Fruit fly (Drosophila melanogaster) whole organism, pupa: ENCODE data around the gene beag.

ENCODE experiments used
- CG12605 ChIP-seq: fragments of 200-800 bp; sonication (Bioruptor generic); IDR thresholded peaks from 2 replicates; pipeline ENCODE4 v1.3.6; 2022; ENCODE audit warnings: missing biosample characterization, missing genetic modification characterization
- Pif1A ChIP-seq: fragments of 200-800 bp; sonication (Bioruptor generic); optimal IDR thresholded peaks from 3 replicates; lab custom pipeline; 2016; ENCODE audit warnings: missing biosample characterization, missing genetic modification characterization
- gl ChIP-seq: fragments of 200-800 bp; sonication (Bioruptor generic); optimal IDR thresholded peaks from 2 replicates; lab custom pipeline; 2018; ENCODE audit warnings: missing biosample characterization, mild to moderate bottlenecking, missing genetic modification characterization

DNA sequence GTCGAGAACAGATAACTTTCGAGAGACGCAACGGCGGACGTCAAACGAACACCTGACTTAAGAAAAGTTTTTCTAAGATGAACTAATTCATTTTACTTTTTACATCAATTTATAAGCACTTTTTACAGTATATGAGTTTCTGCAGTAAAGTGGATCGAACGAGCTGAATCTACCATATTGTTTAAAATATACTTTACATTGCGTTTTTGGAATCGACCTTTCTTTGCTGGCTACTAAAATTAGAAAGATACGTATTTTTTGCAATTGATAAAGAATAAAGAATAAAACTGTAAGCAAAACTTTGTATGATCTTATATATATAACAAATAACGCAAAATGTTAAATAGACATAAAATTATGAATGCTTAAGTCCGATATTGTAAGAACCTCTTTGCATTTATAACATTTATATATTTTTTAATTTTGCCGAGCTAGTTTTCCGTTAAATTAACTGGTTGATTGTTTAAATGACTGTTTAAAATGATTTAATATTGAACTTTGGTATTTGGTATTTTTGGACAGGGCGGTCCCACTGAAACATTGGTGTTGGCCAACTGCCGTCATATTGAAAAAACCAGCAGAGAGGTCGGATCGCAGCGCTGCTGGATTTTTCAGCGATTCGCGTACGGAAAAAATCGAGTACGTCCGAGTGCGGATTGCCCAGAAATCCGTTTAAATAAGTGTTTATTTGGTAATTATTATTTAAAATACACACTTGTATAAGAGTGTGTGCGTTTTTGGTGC is 12.8 kb downstream of the beag start, which contains the start of gene Kdm2:
- TF ChIP-seq gl (tag; lab: Kevin White, UChicago), result no peak
- TF ChIP-seq Pif1A (GFP tag; lab: Kevin White, UChicago), result peak; percentile 47
- TF ChIP-seq CG12605 (GFP tag; lab: Robert Waterston, UW), result no peak
